Fruit fly (Drosophila melanogaster): ENCODE measurements around the gene CG32718.

Gene CG32718

DNA sequence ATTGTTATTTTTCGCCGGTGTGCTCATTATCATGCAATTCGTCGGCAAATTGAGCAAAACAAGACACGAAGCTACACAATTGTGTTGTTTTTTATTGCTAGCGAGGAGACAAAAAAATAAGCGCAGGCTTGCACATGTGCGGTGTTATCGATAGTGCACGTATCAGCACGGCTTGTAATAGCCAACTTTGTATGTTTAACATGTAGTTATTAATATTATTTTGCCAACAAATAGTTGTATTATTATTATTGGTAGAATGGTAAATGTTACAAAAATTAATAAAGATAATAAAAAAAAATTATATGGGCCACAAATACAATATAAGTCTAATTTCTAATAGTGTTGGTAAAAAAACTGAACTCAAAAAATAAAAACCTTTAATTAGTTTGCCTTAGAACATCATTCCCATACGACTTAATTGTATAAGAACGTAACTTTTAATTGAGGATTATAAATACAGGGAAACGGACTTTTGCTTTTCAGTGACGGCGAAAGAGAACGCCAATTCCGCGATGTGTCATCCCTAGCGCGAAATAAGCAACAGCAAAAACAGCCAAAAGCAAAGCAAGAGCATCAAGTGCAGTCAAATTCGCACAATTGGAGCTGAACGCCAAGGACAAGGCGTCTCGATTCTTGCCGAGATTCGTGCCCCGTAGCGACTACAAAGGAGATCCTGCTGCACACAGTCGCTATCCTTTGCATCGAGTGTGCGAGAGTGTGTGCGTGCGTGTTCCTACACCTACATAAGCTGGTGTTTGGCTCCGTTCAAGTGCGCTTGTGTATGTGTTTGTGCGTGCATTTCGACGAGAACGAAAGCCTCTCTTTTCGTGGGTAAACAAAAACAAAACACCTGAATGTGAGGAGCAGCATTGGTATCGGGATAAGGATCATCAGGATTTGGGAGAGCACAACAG lies 49.5 kb upstream of the CG32718 start, which contains the start of the genes NELF-B and CG12155 (continued):
- no peak for TF ChIP-seq CG12219 (GFP tag; optimal IDR thresholded peaks at IDR 0.05)
- TF ChIP-seq CG7987 (GFP tag; optimal IDR thresholded peaks at IDR 0.05): no peak
- TF ChIP-seq Lhr (GFP tag; optimal IDR thresholded peaks at IDR 0.05): no peak
- peak; percentile 84 for TF ChIP-seq CG12155 (GFP tag; optimal IDR thresholded peaks at IDR 0.05)
- no peak for TF ChIP-seq salm (tag; optimal IDR thresholded peaks at IDR 0.05)
- TF ChIP-seq maf-S (GFP tag; optimal IDR thresholded peaks at IDR 0.05): no peak
- peak; percentile 10 for TF ChIP-seq cato (GFP tag; optimal IDR thresholded peaks at IDR 0.05; ENCODE audit: borderline replicate concordance)
- TF ChIP-seq CG18262 (tag; optimal IDR thresholded peaks at IDR 0.05): peak; percentile 69
- peak; percentile 43 for TF ChIP-seq CG1233 (GFP tag; optimal IDR thresholded peaks at IDR 0.05)
- TF ChIP-seq tna (GFP tag; IDR thresholded peaks at IDR 0.05; ENCODE audit: partially characterized antibody): no peak
- no peak for TF ChIP-seq sima (GFP tag; optimal IDR thresholded peaks at IDR 0.05)
- TF ChIP-seq rib (GFP tag; IDR thresholded peaks at IDR 0.05): no peak
- peak; percentile 47 for TF ChIP-seq tin (GFP tag; optimal IDR thresholded peaks at IDR 0.05)
- TF ChIP-seq shn (GFP tag; optimal IDR thresholded peaks at IDR 0.05): peak; percentile 29
- TF ChIP-seq Dref (GFP tag; IDR thresholded peaks at IDR 0.05): peak; percentile 70
- no peak for TF ChIP-seq scrt (GFP tag; optimal IDR thresholded peaks at IDR 0.05)
- TF ChIP-seq ttk (GFP tag; IDR thresholded peaks at IDR 0.05): no peak
- TF ChIP-seq Nf-YB (GFP tag; optimal IDR thresholded peaks at IDR 0.05): no peak
- peak; percentile 49 for TF ChIP-seq slou (GFP tag; optimal IDR thresholded peaks at IDR 0.05)
- TF ChIP-seq CG7556 (GFP tag; optimal IDR thresholded peaks at IDR 0.05): peak; percentile 64
- TF ChIP-seq Atf3 (GFP tag; optimal IDR thresholded peaks at IDR 0.05): no peak
- TF ChIP-seq CG8388 (GFP tag; optimal IDR thresholded peaks at IDR 0.05): peak; percentile 30
- TF ChIP-seq CG12942 (GFP tag; optimal IDR thresholded peaks at IDR 0.05): peak; percentile 32
- peak; percentile 65 for TF ChIP-seq grau (tag; optimal IDR thresholded peaks at IDR 0.05)
- TF ChIP-seq da (GFP tag; optimal IDR thresholded peaks at IDR 0.05): no peak
- no peak for TF ChIP-seq Hmr (GFP tag; optimal IDR thresholded peaks at IDR 0.05)
- TF ChIP-seq CG8765 (GFP tag; IDR thresholded peaks at IDR 0.05): peak; percentile 26; the same call in 1 of the 2 replicates
- peak; percentile 61 for TF ChIP-seq Nf-YC (tag; optimal IDR thresholded peaks at IDR 0.05)
- TF ChIP-seq Meics (GFP tag; optimal IDR thresholded peaks at IDR 0.05): no peak
- TF ChIP-seq CG2875 (GFP tag; optimal IDR thresholded peaks at IDR 0.05): no peak
- peak; percentile 82 for TF ChIP-seq Sry-δ (GFP tag; optimal IDR thresholded peaks at IDR 0.05)
- TF ChIP-seq Mrtf (GFP tag; IDR thresholded peaks at IDR 0.05): no peak
- TF ChIP-seq toy (GFP tag; IDR thresholded peaks at IDR 0.05): no peak
- TF ChIP-seq CG1832 (GFP tag; optimal IDR thresholded peaks at IDR 0.05): no peak
- peak; percentile 4 for TF ChIP-seq bab2 (GFP tag; optimal IDR thresholded peaks at IDR 0.05)
- TF ChIP-seq Dfd (GFP tag; optimal IDR thresholded peaks at IDR 0.05): no peak
- TF ChIP-seq sim (GFP tag; IDR thresholded peaks at IDR 0.05): no peak
- TF ChIP-seq Myb (GFP tag; optimal IDR thresholded peaks at IDR 0.05): no peak
- no peak for TF ChIP-seq zf30C (GFP tag; optimal IDR thresholded peaks at IDR 0.05)
- TF ChIP-seq C15 (GFP tag; IDR thresholded peaks at IDR 0.05): no peak
- TF ChIP-seq Trl (optimal IDR thresholded peaks at IDR 0.05): no peak
- no peak for TF ChIP-seq Trl (GFP tag; optimal IDR thresholded peaks at IDR 0.05)
- no peak for TF ChIP-seq bowl (GFP tag; IDR thresholded peaks at IDR 0.05)
- no peak for TF ChIP-seq wor (GFP tag; IDR thresholded peaks at IDR 0.05)
- TF ChIP-seq Hmx (GFP tag; optimal IDR thresholded peaks at IDR 0.05): no peak
- no peak for TF ChIP-seq Doc2 (GFP tag; IDR thresholded peaks at IDR 0.05)
- peak; percentile 8 for TF ChIP-seq slp2 (GFP tag; optimal IDR thresholded peaks at IDR 0.05)
- no peak for TF ChIP-seq grn (GFP tag; optimal IDR thresholded peaks at IDR 0.05)
- TF ChIP-seq CG11560 (tag; IDR thresholded peaks at IDR 0.05): no peak
- no peak for TF ChIP-seq nom (GFP tag; optimal IDR thresholded peaks at IDR 0.05)

Data from whole organism, embryonic.